Worm (Caenorhabditis elegans): ENCODE data around the gene lmp-1.

ce11 chrX:6373348-6373747, 4.1 kb downstream of the lmp-1 start, which contains the start of gene C03B1.17:
- TF ChIP-seq nhr-23 (tag; optimal IDR thresholded peaks at IDR 0.05) (no peak), zag-1 (tag; optimal IDR thresholded peaks at IDR 0.05) (no peak), crh-2 (tag; optimal IDR thresholded peaks at IDR 0.05) (no peak), aly-2 (tag; optimal IDR thresholded peaks at IDR 0.05) (no peak), unc-39 (tag; optimal IDR thresholded peaks at IDR 0.05) (no peak), nhr-237 (tag; optimal IDR thresholded peaks at IDR 0.05) (no peak), ztf-11 (tag; optimal IDR thresholded peaks at IDR 0.05) (no peak), egl-27 (tag; optimal IDR thresholded peaks at IDR 0.05) (no peak), nhr-11 (tag; optimal IDR thresholded peaks at IDR 0.05) (no peak)
